Worm (Caenorhabditis elegans) whole organism, L1 larva: ENCODE results near the gene rmd-3.

Source experiments
- C04F5.9 ChIP-seq: sonication (generic microtip); optimal IDR thresholded peaks from 2 replicates; lab custom pipeline; 2016; ENCODE audit warnings: missing genetic modification characterization, missing compliant biosample characterization
- F16B12.6 ChIP-seq: fragments of 150-350 bp; optimal IDR thresholded peaks from 2 replicates; lab custom pipeline; 2014; ENCODE audit warnings: missing biosample characterization, missing genetic modification characterization
- Y116A8C.19 ChIP-seq: sonication (generic microtip); optimal IDR thresholded peaks from 2 replicates; lab custom pipeline; 2016; ENCODE audit warnings: missing compliant biosample characterization, missing genetic modification characterization, borderline replicate concordance
- aha-1 ChIP-seq: fragments of 150-350 bp; optimal IDR thresholded peaks from 2 replicates; lab custom pipeline; 2014; ENCODE audit warnings: missing biosample characterization, missing genetic modification characterization
- alr-1 ChIP-seq: fragments of 200-800 bp; sonication (Bioruptor generic); optimal IDR thresholded peaks from 2 replicates; lab custom pipeline; 2018; ENCODE audit warnings: borderline replicate concordance, mild to moderate bottlenecking, missing genetic modification characterization, missing compliant biosample characterization
- ceh-8 ChIP-seq: fragments of 200-800 bp; sonication (Bioruptor generic); optimal IDR thresholded peaks from 2 replicates; lab custom pipeline; 2018; ENCODE audit warnings: mild to moderate bottlenecking, missing genetic modification characterization, moderate library complexity, missing compliant biosample characterization
- ces-1 ChIP-seq: fragments of 150-350 bp; optimal IDR thresholded peaks from 2 replicates; lab custom pipeline; 2014; ENCODE audit warnings: missing biosample characterization, missing genetic modification reagents, missing genetic modification characterization
- efl-1 ChIP-seq, 4 experiments: fragments of 150-350 bp; optimal IDR thresholded peaks in 3 of 4; peaks in 1 of 4; 1 replicate in 1 of 4; 2 replicates in 3 of 4; lab custom pipeline; 2014; ENCODE audit warnings: missing biosample characterization in 2 of 4, missing genetic modification characterization in 2 of 4, missing genetic modification reagents in 2 of 4
- egl-13 ChIP-seq: sonication (generic microtip); optimal IDR thresholded peaks from 2 replicates; lab custom pipeline; 2016; ENCODE audit warnings: missing genotype, missing genetic modification reagents, missing genetic modification characterization, missing compliant biosample characterization
- egl-27 ChIP-seq, 2 experiments: fragments of 150-350 bp in 1 of 2; sonication (generic microtip); optimal IDR thresholded peaks; 3 replicates each; lab custom pipeline; 2017 to 2018; ENCODE audit warnings: missing biosample characterization in 2 of 2, missing genetic modification characterization in 2 of 2, missing genetic modification reagents in 2 of 2
- elt-2 ChIP-seq: sonication (generic microtip); optimal IDR thresholded peaks from 2 replicates; lab custom pipeline; 2016; ENCODE audit warnings: missing genetic modification characterization, mild to moderate bottlenecking, inconsistent platforms, missing compliant biosample characterization, missing genetic modification reagents
- elt-3 ChIP-seq, 6 experiments: fragments of 150-350 bp in 1 of 6; sonication (generic microtip); optimal IDR thresholded peaks; 2 replicates each; lab custom pipeline; 2017 to 2018; ENCODE audit warnings: missing biosample characterization in 6 of 6, missing genetic modification characterization in 6 of 6, inconsistent platforms in 1 of 6
- fkh-10 ChIP-seq: sonication (generic microtip); optimal IDR thresholded peaks from 2 replicates; lab custom pipeline; 2017; ENCODE audit warnings: missing biosample characterization, missing genetic modification reagents, missing genetic modification characterization
- fkh-4 ChIP-seq: sonication (generic microtip); optimal IDR thresholded peaks from 2 replicates; lab custom pipeline; 2016; ENCODE audit warnings: missing compliant biosample characterization, missing genetic modification characterization, borderline replicate concordance
- fkh-8 ChIP-seq: sonication (generic microtip); optimal IDR thresholded peaks from 2 replicates; lab custom pipeline; 2016; ENCODE audit warnings: mild to moderate bottlenecking, missing genetic modification characterization, missing compliant biosample characterization
- fos-1 ChIP-seq: fragments of 150-350 bp; optimal IDR thresholded peaks from 2 replicates; lab custom pipeline; 2014; ENCODE audit warnings: missing biosample characterization, missing genetic modification characterization
- grh-1 ChIP-seq: fragments of 200-800 bp; sonication (Bioruptor generic); IDR thresholded peaks from 2 replicates; pipeline ENCODE4 v1.3.6; 2022; ENCODE audit warnings: missing genetic modification reagents, missing genetic modification characterization, missing compliant biosample characterization
- hlh-17 ChIP-seq: fragments of 200-800 bp; sonication (Bioruptor generic); optimal IDR thresholded peaks from 2 replicates; lab custom pipeline; 2018; ENCODE audit warnings: missing genetic modification characterization, mild to moderate bottlenecking, missing compliant biosample characterization, moderate library complexity, borderline replicate concordance
- hlh-4 ChIP-seq: sonication (generic microtip); optimal IDR thresholded peaks from 2 replicates; lab custom pipeline; 2016; ENCODE audit warnings: mild to moderate bottlenecking, missing genetic modification characterization, missing compliant biosample characterization
- hpl-2 ChIP-seq: fragments of 150-350 bp; optimal IDR thresholded peaks from 2 replicates; lab custom pipeline; 2014; ENCODE audit warnings: missing biosample characterization, missing genetic modification reagents, missing genetic modification characterization
- irx-1 ChIP-seq: sonication (generic microtip); optimal IDR thresholded peaks from 2 replicates; lab custom pipeline; 2016; ENCODE audit warnings: missing genetic modification characterization, missing compliant biosample characterization
- jun-1 ChIP-seq: fragments of 150-350 bp; optimal IDR thresholded peaks from 2 replicates; lab custom pipeline; 2014; ENCODE audit warnings: missing biosample characterization, missing genetic modification reagents, missing genetic modification characterization
- lin-13 ChIP-seq: fragments of 150-350 bp; optimal IDR thresholded peaks from 2 replicates; lab custom pipeline; 2014; ENCODE audit warnings: missing biosample characterization, missing genetic modification reagents, missing genetic modification characterization
- lin-39 ChIP-seq: fragments of 150-350 bp; optimal IDR thresholded peaks from 2 replicates; lab custom pipeline; 2014; ENCODE audit warnings: missing biosample characterization, missing genetic modification reagents, missing genetic modification characterization
- lsy-2 ChIP-seq, 2 experiments: fragments of 150-350 bp; optimal IDR thresholded peaks; 2 replicates each; lab custom pipeline; 2014; ENCODE audit warnings: missing biosample characterization in 2 of 2, missing genetic modification characterization in 2 of 2
- mab-9 ChIP-seq: fragments of 200-800 bp; sonication (Bioruptor generic); IDR thresholded peaks from 2 replicates; pipeline ENCODE4 v1.3.6; 2022; ENCODE audit warnings: missing genetic modification reagents, missing genetic modification characterization, missing compliant biosample characterization
- nhr-12 ChIP-seq: sonication (generic microtip); optimal IDR thresholded peaks from 2 replicates; lab custom pipeline; 2017; ENCODE audit warnings: missing biosample characterization, missing genetic modification characterization
- nhr-20 ChIP-seq: sonication (generic microtip); optimal IDR thresholded peaks from 2 replicates; lab custom pipeline; 2016; ENCODE audit warnings: mild to moderate bottlenecking, missing genetic modification characterization, missing compliant biosample characterization
- nhr-237 ChIP-seq: fragments of 150-350 bp; optimal IDR thresholded peaks from 2 replicates; lab custom pipeline; 2014; ENCODE audit warnings: missing biosample characterization, missing genetic modification characterization
- nhr-28 ChIP-seq: fragments of 150-350 bp; optimal IDR thresholded peaks from 2 replicates; lab custom pipeline; 2014; ENCODE audit warnings: missing biosample characterization, missing genetic modification characterization
- nhr-47 ChIP-seq: sonication (generic microtip); optimal IDR thresholded peaks from 2 replicates; lab custom pipeline; 2016; ENCODE audit warnings: mild to moderate bottlenecking, missing genetic modification characterization, moderate library complexity, missing compliant biosample characterization
- nhr-76 ChIP-seq: sonication (generic microtip); optimal IDR thresholded peaks from 2 replicates; lab custom pipeline; 2017; ENCODE audit warnings: missing biosample characterization, missing genetic modification characterization
- nhr-77 ChIP-seq: fragments of 150-350 bp; optimal IDR thresholded peaks from 2 replicates; lab custom pipeline; 2014; ENCODE audit warnings: missing biosample characterization, missing genetic modification characterization
- nhr-85 ChIP-seq: sonication (generic microtip); peaks from one replicate; lab custom pipeline; 2016; ENCODE audit warnings: missing genetic modification characterization, inconsistent platforms, missing compliant biosample characterization
- pag-3 ChIP-seq: sonication (generic microtip); optimal IDR thresholded peaks from 2 replicates; lab custom pipeline; 2017; ENCODE audit warnings: missing genetic modification characterization, mild to moderate bottlenecking, missing compliant biosample characterization, antibody characterized with exemption, borderline replicate concordance; ENCODE audit not compliant: insufficient read depth
- pax-3 ChIP-seq: fragments of 200-800 bp; sonication (Bioruptor generic); optimal IDR thresholded peaks from 2 replicates; lab custom pipeline; 2018; ENCODE audit warnings: mild to moderate bottlenecking, missing genetic modification characterization, moderate library complexity, missing compliant biosample characterization
- rnt-1 ChIP-seq: sonication (generic microtip); optimal IDR thresholded peaks from 2 replicates; lab custom pipeline; 2016; ENCODE audit warnings: mild to moderate bottlenecking, missing genetic modification characterization, moderate library complexity, missing compliant biosample characterization
- snpc-4 ChIP-seq: fragments of 150-350 bp; optimal IDR thresholded peaks from 2 replicates; lab custom pipeline; 2014; ENCODE audit warnings: missing biosample characterization, missing genetic modification characterization
- snu-23 ChIP-seq: sonication (generic microtip); optimal IDR thresholded peaks from 2 replicates; lab custom pipeline; 2016; ENCODE audit warnings: missing genetic modification characterization, missing compliant biosample characterization
- sptf-1 ChIP-seq: fragments of 150-350 bp; optimal IDR thresholded peaks from 2 replicates; lab custom pipeline; 2014; ENCODE audit warnings: missing biosample characterization, missing genetic modification characterization
- sup-37 ChIP-seq: fragments of 200-800 bp; sonication (Bioruptor generic); optimal IDR thresholded peaks from 2 replicates; lab custom pipeline; 2018; ENCODE audit warnings: mild to moderate bottlenecking, missing genetic modification characterization, missing compliant biosample characterization
- swsn-7 ChIP-seq: sonication (generic microtip); optimal IDR thresholded peaks from 2 replicates; lab custom pipeline; 2016; ENCODE audit warnings: missing genetic modification characterization, missing compliant biosample characterization
- tbx-2 ChIP-seq: sonication (generic microtip); optimal IDR thresholded peaks from 2 replicates; lab custom pipeline; 2016; ENCODE audit warnings: missing genetic modification characterization, missing compliant biosample characterization
- tlp-1 ChIP-seq: fragments of 150-350 bp; optimal IDR thresholded peaks from 2 replicates; lab custom pipeline; 2014; ENCODE audit warnings: missing biosample characterization, missing genetic modification characterization
- unc-30 ChIP-seq: sonication (generic microtip); optimal IDR thresholded peaks from 2 replicates; lab custom pipeline; 2017; ENCODE audit warnings: missing biosample characterization, missing genetic modification characterization
- unc-62 ChIP-seq: fragments of 150-350 bp; optimal IDR thresholded peaks from 2 replicates; lab custom pipeline; 2014; ENCODE audit warnings: missing biosample characterization, missing genetic modification reagents, missing genetic modification characterization
- unc-86 ChIP-seq: sonication (generic microtip); optimal IDR thresholded peaks from 2 replicates; lab custom pipeline; 2016; ENCODE audit warnings: missing genetic modification characterization, missing compliant biosample characterization
- unc-98 ChIP-seq: fragments of 200-800 bp; sonication (Bioruptor generic); IDR thresholded peaks from 2 replicates; pipeline ENCODE4 v1.3.6; 2022; ENCODE audit warnings: missing genetic modification characterization, missing compliant biosample characterization
- zag-1 ChIP-seq: fragments of 150-350 bp; optimal IDR thresholded peaks from 2 replicates; lab custom pipeline; 2014; ENCODE audit warnings: missing biosample characterization, missing genetic modification characterization

Gene rmd-3

ce11 chrII:11347878-11348556, 8.6 kb upstream of the rmd-3 start, which contains the start of the genes B0491.6 and pigm-1 (continued):
- TF ChIP-seq mab-9 (GFP tag; lab: Robert Waterston, UW), result no peak
- TF ChIP-seq nhr-77 (tag; lab: Kevin White, UChicago), result peak; percentile 50
- TF ChIP-seq fkh-4, result peak; percentile 54
- peak; percentile 71 for TF ChIP-seq egl-13 (tag; lab: Kevin White, UChicago)
- TF ChIP-seq sptf-1 (tag; lab: Kevin White, UChicago), result no peak
- peak; percentile 80 for TF ChIP-seq snu-23 (GFP tag; lab: Kevin White, UChicago)
- no peak for TF ChIP-seq unc-62
- peak; percentile 49 for TF ChIP-seq tbx-2 (tag; lab: Kevin White, UChicago)
- no peak for TF ChIP-seq grh-1 (GFP tag; lab: Robert Waterston, UW)
- TF ChIP-seq elt-3 (tag; optimal IDR thresholded peaks at IDR 0.05; lab: Kevin White, UChicago), result peak in 1 of 6 experiments; percentile 52
- TF ChIP-seq unc-86 (tag; lab: Kevin White, UChicago), result peak; percentile 70
- TF ChIP-seq efl-1 (optimal IDR thresholded peaks at IDR 0.05; lab: Kevin White, UChicago), result peak; percentile 54 to 92
- TF ChIP-seq efl-1 (GFP tag; optimal IDR thresholded peaks at IDR 0.05 in 1 of 2; lab: Kevin White, UChicago), result peak; percentile 90 to 99
- TF ChIP-seq egl-27 (tag; optimal IDR thresholded peaks at IDR 0.05; lab: Kevin White, UChicago), result no peak
- peak; percentile 77 for TF ChIP-seq swsn-7 (tag; lab: Kevin White, UChicago)
- no peak for TF ChIP-seq lin-13 (GFP tag; lab: Kevin White, UChicago)
- peak; percentile 48 for TF ChIP-seq ceh-8
- TF ChIP-seq nhr-47 (tag; lab: Kevin White, UChicago), result peak; percentile 89
- peak; percentile 27 for TF ChIP-seq fos-1 (tag; lab: Kevin White, UChicago)
- TF ChIP-seq jun-1, result peak; percentile 14
- TF ChIP-seq nhr-85, result peak; percentile 85
- TF ChIP-seq nhr-28 (tag; lab: Kevin White, UChicago), result no peak
- peak; percentile 95 for TF ChIP-seq fkh-8 (tag; lab: Kevin White, UChicago)
- no peak for TF ChIP-seq nhr-12 (tag; lab: Kevin White, UChicago)
- peak; percentile 68 for TF ChIP-seq nhr-20
- TF ChIP-seq snpc-4 (tag; lab: Kevin White, UChicago), result peak; percentile 52

- TF ChIP-seq nhr-76 (tag; lab: Kevin White, UChicago) (no peak), fkh-10 (GFP tag; lab: Kevin White, UChicago) (peak; percentile 23), aha-1 (tag; lab: Kevin White, UChicago) (peak; percentile 59), egl-13 (tag; lab: Kevin White, UChicago) (peak; percentile 56), sup-37 (GFP tag; lab: Kevin White, UChicago) (peak; percentile 70), irx-1 (tag; lab: Kevin White, UChicago) (peak; percentile 85), C04F5.9 (tag; lab: Kevin White, UChicago) (peak; percentile 72), alr-1 (tag; lab: Kevin White, UChicago) (no peak), unc-98 (GFP tag; lab: Robert Waterston, UW) (no peak), snu-23 (GFP tag; lab: Kevin White, UChicago) (peak; percentile 91), ces-1 (GFP tag; lab: Kevin White, UChicago) (no peak), lin-13 (GFP tag; lab: Kevin White, UChicago) (peak; percentile 75), tlp-1 (tag; lab: Kevin White, UChicago) (no peak), F16B12.6 (tag; lab: Kevin White, UChicago) (peak; percentile 63), Y116A8C.19 (tag; lab: Kevin White, UChicago) (no peak), lsy-2 (tag; optimal IDR thresholded peaks at IDR 0.05; lab: Kevin White, UChicago) (peak; percentile 92 to 93), efl-1 (optimal IDR thresholded peaks at IDR 0.05; lab: Kevin White, UChicago) (peak; percentile 75 to 98), efl-1 (GFP tag; optimal IDR thresholded peaks at IDR 0.05 in 1 of 2; lab: Kevin White, UChicago) (peak; percentile 96 to 100), rnt-1 (tag; lab: Kevin White, UChicago) (peak; percentile 92), sptf-1 (tag; lab: Kevin White, UChicago) (no peak), lin-39 (peak; percentile 88), elt-2 (peak; percentile 74), unc-62 (no peak), hpl-2 (GFP tag; lab: Kevin White, UChicago) (no peak), hlh-4 (tag; lab: Kevin White, UChicago) (no peak), pax-3 (tag; lab: Kevin White, UChicago) (peak; percentile 69), elt-3 (tag; optimal IDR thresholded peaks at IDR 0.05; lab: Kevin White, UChicago) (peak in 2 of 6 experiments; percentile 64 to 91), unc-30 (tag; lab: Kevin White, UChicago) (no peak), zag-1 (tag; lab: Kevin White, UChicago) (no peak), hlh-17 (GFP tag; lab: Kevin White, UChicago) (no peak), nhr-237 (tag; lab: Kevin White, UChicago) (peak; percentile 37), pag-3 (tag; lab: Kevin White, UChicago) (no peak)
Observed at ce11 chrII:11345570-11346029, 6.2 kb upstream of the rmd-3 start, which contains the start of gene nduf-11. TSS of gene nduf-11 (minus strand) at chrII:11345620.
